Fruit fly (Drosophila melanogaster) whole organism, adult: ENCODE measurements around the gene PIG-B.

Source experiments
- CG11617 ChIP-seq: fragments of 200-800 bp; sonication (Bioruptor generic); optimal IDR thresholded peaks from 2 replicates; lab custom pipeline; 2017; ENCODE audit warnings: mild to moderate bottlenecking, missing biosample characterization, missing genetic modification reagents, missing genetic modification characterization
- CG12768 ChIP-seq: fragments of 200-800 bp; sonication (Bioruptor generic); optimal IDR thresholded peaks from 2 replicates; lab custom pipeline; 2017; ENCODE audit warnings: missing biosample characterization, missing genetic modification characterization, mild to moderate bottlenecking, moderate library complexity, missing genetic modification reagents
- CG14711 ChIP-seq: fragments of 200-800 bp; sonication (Bioruptor generic); optimal IDR thresholded peaks from 2 replicates; lab custom pipeline; 2018; ENCODE audit warnings: missing biosample characterization, mild to moderate bottlenecking, missing genetic modification characterization, moderate library complexity
- CG1620 ChIP-seq: fragments of 200-800 bp; sonication (Bioruptor generic); optimal IDR thresholded peaks from 2 replicates; lab custom pipeline; 2016; ENCODE audit warnings: missing biosample characterization, missing genetic modification characterization
- CG33017 ChIP-seq: fragments of 200-800 bp; sonication (Bioruptor generic); optimal IDR thresholded peaks from 2 replicates; lab custom pipeline; 2018; ENCODE audit warnings: missing biosample characterization, mild to moderate bottlenecking, missing genetic modification characterization, moderate library complexity
- CG5204 ChIP-seq: fragments of 200-800 bp; sonication (Bioruptor generic); optimal IDR thresholded peaks from 2 replicates; lab custom pipeline; 2016; ENCODE audit warnings: missing biosample characterization, missing genetic modification characterization
- CG7045 ChIP-seq: fragments of 200-800 bp; sonication (Bioruptor generic); optimal IDR thresholded peaks from 2 replicates; lab custom pipeline; 2017; ENCODE audit warnings: missing biosample characterization, mild to moderate bottlenecking, missing genetic modification characterization
- CG7101 ChIP-seq: fragments of 200-800 bp; sonication (Bioruptor generic); optimal IDR thresholded peaks from 2 replicates; lab custom pipeline; 2018; ENCODE audit warnings: missing biosample characterization, mild to moderate bottlenecking, missing genetic modification characterization, moderate library complexity
- Clk ChIP-seq: fragments of 200-800 bp; sonication (Bioruptor generic); optimal IDR thresholded peaks from 2 replicates; lab custom pipeline; 2017; ENCODE audit warnings: missing biosample characterization, missing genetic modification characterization
- Crg-1 ChIP-seq: fragments of 200-800 bp; sonication (Bioruptor generic); optimal IDR thresholded peaks from 2 replicates; lab custom pipeline; 2016; ENCODE audit warnings: missing biosample characterization, missing genetic modification characterization
- Hr96 ChIP-seq: fragments of 200-800 bp; sonication (Bioruptor generic); optimal IDR thresholded peaks from 2 replicates; lab custom pipeline; 2016; ENCODE audit warnings: missing biosample characterization, missing genetic modification characterization
- Mnt ChIP-seq: fragments of 200-800 bp; sonication (Bioruptor generic); optimal IDR thresholded peaks from 2 replicates; lab custom pipeline; 2016; ENCODE audit warnings: missing biosample characterization, mild to moderate bottlenecking, missing genetic modification characterization
- bab1 ChIP-seq: fragments of 200-800 bp; sonication (Bioruptor generic); optimal IDR thresholded peaks from 3 replicates; lab custom pipeline; 2019; ENCODE audit warnings: missing biosample characterization, mild to moderate bottlenecking, missing genetic modification characterization, moderate library complexity
- cic ChIP-seq: fragments of 200-800 bp; sonication (Bioruptor generic); optimal IDR thresholded peaks from 2 replicates; lab custom pipeline; 2017; ENCODE audit warnings: missing biosample characterization, mild to moderate bottlenecking, missing genetic modification characterization, moderate library complexity
- cnc ChIP-seq, 2 experiments: fragments of >200 bp; optimal IDR thresholded peaks; 2 replicates each; lab custom pipeline; 2017
- kay ChIP-seq: fragments of 200-800 bp; sonication (Bioruptor generic); peaks from one replicate; lab custom pipeline; 2016; ENCODE audit warnings: missing biosample characterization, missing genetic modification characterization, borderline replicate concordance
- ovo ChIP-seq: fragments of 200-800 bp; sonication (Bioruptor generic); optimal IDR thresholded peaks from 2 replicates; lab custom pipeline; 2016; ENCODE audit warnings: missing biosample characterization, missing genetic modification characterization
- pad ChIP-seq: fragments of 200-800 bp; sonication (Bioruptor generic); optimal IDR thresholded peaks from 3 replicates; lab custom pipeline; 2017; ENCODE audit warnings: missing biosample characterization, missing genetic modification characterization, mild to moderate bottlenecking, moderate library complexity, missing genetic modification reagents
- tj ChIP-seq: fragments of 200-800 bp; sonication (Bioruptor generic); optimal IDR thresholded peaks from 3 replicates; lab custom pipeline; 2017; ENCODE audit warnings: missing biosample characterization, mild to moderate bottlenecking, missing genetic modification characterization, moderate library complexity
- toe ChIP-seq: fragments of 200-800 bp; sonication (Bioruptor generic); optimal IDR thresholded peaks from 2 replicates; lab custom pipeline; 2016; ENCODE audit warnings: missing biosample characterization, missing genetic modification characterization

PIG-B gene

DNA sequence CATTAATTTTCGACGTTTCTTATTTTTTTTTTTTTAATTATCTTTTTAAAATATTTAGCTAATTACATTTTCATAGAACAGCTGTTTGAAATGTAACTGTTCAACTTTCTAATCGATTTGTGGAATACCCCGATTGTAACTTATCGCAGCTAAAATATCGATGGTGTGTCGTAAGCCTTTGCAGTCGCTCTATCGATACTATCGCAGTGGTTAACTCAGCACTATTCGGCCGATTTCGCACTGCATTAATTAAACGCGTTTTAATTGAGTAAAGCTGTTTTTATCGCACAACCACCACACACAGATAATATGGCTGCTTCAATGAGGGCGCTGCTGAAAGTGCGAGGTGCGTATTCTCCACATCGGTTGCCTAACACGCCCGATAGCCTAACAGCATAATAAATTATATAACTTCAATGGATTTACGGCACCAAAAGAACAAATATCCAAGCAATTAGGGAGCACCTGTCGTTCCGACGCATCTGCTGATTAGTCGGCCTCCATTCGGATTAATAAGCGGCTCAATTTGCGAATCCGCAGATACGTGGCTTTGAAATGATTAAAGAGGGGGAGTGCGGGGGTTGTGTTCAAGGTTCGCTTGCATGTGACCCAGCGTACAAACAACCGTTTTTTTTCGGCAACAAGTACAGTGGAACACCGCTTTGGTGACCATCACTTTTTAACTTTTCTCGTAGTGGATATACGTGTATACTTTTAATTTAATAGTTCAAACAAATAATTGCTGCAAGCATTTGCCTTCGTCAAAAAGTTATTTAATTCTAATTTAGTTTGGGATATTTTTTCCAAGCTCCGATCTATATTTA, 3.2 kb downstream of the PIG-B start, which contains the start of gene Scsalpha1:
Gene Scsalpha1, plus strand, starts transcription at position 202 of the 824 bp plus-strand sequence.
- TF ChIP-seq Mnt (GFP tag; lab: Kevin White, UChicago) (peak; percentile 65), toe (GFP tag; lab: Kevin White, UChicago) (no peak), tj (GFP tag; lab: Kevin White, UChicago) (peak; percentile 23), Hr96 (GFP tag; lab: Kevin White, UChicago) (no peak), ovo (GFP tag; lab: Kevin White, UChicago) (peak; percentile 14), CG12768 (GFP tag; lab: Kevin White, UChicago) (peak; percentile 76), CG5204 (GFP tag; lab: Kevin White, UChicago) (no peak), CG33017 (no peak), Crg-1 (GFP tag; lab: Kevin White, UChicago) (peak; percentile 19), CG7045 (GFP tag; lab: Kevin White, UChicago) (peak; percentile 8), bab1 (GFP tag; lab: Kevin White, UChicago) (peak; percentile 31), CG7101 (tag; lab: Kevin White, UChicago) (peak; percentile 4), CG14711 (no peak), CG1620 (peak; percentile 53), kay (GFP tag; lab: Kevin White, UChicago) (no peak), cnc (optimal IDR thresholded peaks at IDR 0.05; lab: Kevin White, UChicago) (no peak), Clk (GFP tag; lab: Kevin White, UChicago) (no peak), CG11617 (GFP tag; lab: Kevin White, UChicago) (peak; percentile 48), pad (GFP tag; lab: Kevin White, UChicago) (no peak), cic (GFP tag; lab: Kevin White, UChicago) (peak; percentile 73)

DNA sequence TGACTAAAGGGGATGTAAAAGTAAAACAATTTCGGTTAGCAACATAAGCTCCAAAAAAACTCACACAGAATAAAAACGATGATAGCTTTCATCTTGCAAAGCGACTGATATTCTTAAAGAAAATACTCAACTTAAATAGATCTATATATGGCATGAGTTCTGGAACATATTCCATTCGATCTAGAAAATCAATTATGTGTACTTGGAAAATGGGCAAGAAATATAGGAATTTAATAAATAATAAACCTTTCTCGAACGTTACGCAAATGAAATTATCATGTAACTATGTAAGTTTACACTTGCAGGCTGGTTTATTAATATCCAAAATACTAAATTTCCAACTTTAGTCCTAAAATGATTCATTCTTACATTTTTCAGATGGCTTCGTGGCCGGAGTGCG, 5.2 kb downstream of the PIG-B start, which contains the start of gene Acp63F:
Gene Acp63F, minus strand, starts transcription at position 101 of the 400 bp plus-strand sequence.
- no peak for TF ChIP-seq CG1620
- no peak for TF ChIP-seq bab1 (GFP tag; lab: Kevin White, UChicago)
- TF ChIP-seq CG5204 (GFP tag; lab: Kevin White, UChicago), result no peak
- no peak for TF ChIP-seq pad (GFP tag; lab: Kevin White, UChicago)
- TF ChIP-seq Mnt (GFP tag; lab: Kevin White, UChicago), result no peak
- no peak for TF ChIP-seq CG33017
- TF ChIP-seq CG12768 (GFP tag; lab: Kevin White, UChicago), result no peak
- no peak for TF ChIP-seq cnc (optimal IDR thresholded peaks at IDR 0.05; lab: Kevin White, UChicago)
- TF ChIP-seq kay (GFP tag; lab: Kevin White, UChicago), result no peak
- TF ChIP-seq Clk (GFP tag; lab: Kevin White, UChicago), result no peak
- TF ChIP-seq tj (GFP tag; lab: Kevin White, UChicago), result no peak
- TF ChIP-seq Crg-1 (GFP tag; lab: Kevin White, UChicago), result no peak
- no peak for TF ChIP-seq CG14711
- no peak for TF ChIP-seq ovo (GFP tag; lab: Kevin White, UChicago)
- no peak for TF ChIP-seq cic (GFP tag; lab: Kevin White, UChicago)
- TF ChIP-seq Hr96 (GFP tag; lab: Kevin White, UChicago), result no peak
- TF ChIP-seq CG11617 (GFP tag; lab: Kevin White, UChicago), result no peak
- no peak for TF ChIP-seq CG7045 (GFP tag; lab: Kevin White, UChicago)
- TF ChIP-seq toe (GFP tag; lab: Kevin White, UChicago), result no peak

DNA sequence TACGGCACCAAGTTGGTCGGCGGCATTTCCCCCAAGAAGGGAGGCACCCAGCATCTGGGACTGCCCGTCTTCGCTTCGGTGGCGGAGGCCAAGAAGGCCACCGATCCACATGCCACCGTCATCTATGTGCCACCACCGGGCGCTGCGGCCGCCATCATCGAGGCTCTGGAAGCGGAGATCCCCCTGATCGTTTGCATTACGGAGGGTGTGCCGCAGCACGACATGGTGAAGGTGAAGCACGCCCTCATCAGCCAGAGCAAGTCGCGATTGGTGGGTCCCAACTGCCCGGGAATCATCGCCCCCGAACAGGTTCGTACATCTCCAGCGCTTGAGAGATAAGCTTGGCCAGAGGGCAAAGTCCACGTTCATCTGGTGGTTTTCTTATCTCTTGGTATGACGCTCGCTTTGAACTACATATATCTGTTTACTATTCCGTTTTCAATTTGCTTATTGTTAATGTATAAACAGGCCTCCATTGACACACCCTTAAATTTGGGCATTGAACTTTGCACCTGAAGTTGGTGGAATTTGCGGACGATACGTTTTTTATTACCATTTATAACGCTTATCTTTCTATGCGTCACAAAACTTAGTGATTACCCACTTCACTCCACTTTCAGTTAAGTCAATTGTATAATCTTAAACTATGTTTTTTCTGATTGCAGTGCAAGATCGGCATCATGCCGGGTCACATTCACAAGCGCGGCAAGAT, 5.9 kb downstream of the PIG-B start:
- no peak for TF ChIP-seq CG14711
- no peak for TF ChIP-seq bab1 (GFP tag; lab: Kevin White, UChicago)
- TF ChIP-seq CG1620, result no peak
- no peak for TF ChIP-seq toe (GFP tag; lab: Kevin White, UChicago)
- no peak for TF ChIP-seq CG33017
- no peak for TF ChIP-seq Mnt (GFP tag; lab: Kevin White, UChicago)
- TF ChIP-seq CG7101 (tag; lab: Kevin White, UChicago), result no peak
- no peak for TF ChIP-seq ovo (GFP tag; lab: Kevin White, UChicago)
- peak; percentile 9 for TF ChIP-seq CG11617 (GFP tag; lab: Kevin White, UChicago)
- TF ChIP-seq CG12768 (GFP tag; lab: Kevin White, UChicago), result peak; percentile 78
- no peak for TF ChIP-seq kay (GFP tag; lab: Kevin White, UChicago)
- no peak for TF ChIP-seq cnc (optimal IDR thresholded peaks at IDR 0.05; lab: Kevin White, UChicago)
- no peak for TF ChIP-seq pad (GFP tag; lab: Kevin White, UChicago)
- no peak for TF ChIP-seq CG5204 (GFP tag; lab: Kevin White, UChicago)
- no peak for TF ChIP-seq Clk (GFP tag; lab: Kevin White, UChicago)
- TF ChIP-seq Hr96 (GFP tag; lab: Kevin White, UChicago), result peak; percentile 9
- no peak for TF ChIP-seq Crg-1 (GFP tag; lab: Kevin White, UChicago)
- peak; percentile 70 for TF ChIP-seq cic (GFP tag; lab: Kevin White, UChicago)
- peak; percentile 8 for TF ChIP-seq CG7045 (GFP tag; lab: Kevin White, UChicago)
- TF ChIP-seq tj (GFP tag; lab: Kevin White, UChicago), result no peak

DNA sequence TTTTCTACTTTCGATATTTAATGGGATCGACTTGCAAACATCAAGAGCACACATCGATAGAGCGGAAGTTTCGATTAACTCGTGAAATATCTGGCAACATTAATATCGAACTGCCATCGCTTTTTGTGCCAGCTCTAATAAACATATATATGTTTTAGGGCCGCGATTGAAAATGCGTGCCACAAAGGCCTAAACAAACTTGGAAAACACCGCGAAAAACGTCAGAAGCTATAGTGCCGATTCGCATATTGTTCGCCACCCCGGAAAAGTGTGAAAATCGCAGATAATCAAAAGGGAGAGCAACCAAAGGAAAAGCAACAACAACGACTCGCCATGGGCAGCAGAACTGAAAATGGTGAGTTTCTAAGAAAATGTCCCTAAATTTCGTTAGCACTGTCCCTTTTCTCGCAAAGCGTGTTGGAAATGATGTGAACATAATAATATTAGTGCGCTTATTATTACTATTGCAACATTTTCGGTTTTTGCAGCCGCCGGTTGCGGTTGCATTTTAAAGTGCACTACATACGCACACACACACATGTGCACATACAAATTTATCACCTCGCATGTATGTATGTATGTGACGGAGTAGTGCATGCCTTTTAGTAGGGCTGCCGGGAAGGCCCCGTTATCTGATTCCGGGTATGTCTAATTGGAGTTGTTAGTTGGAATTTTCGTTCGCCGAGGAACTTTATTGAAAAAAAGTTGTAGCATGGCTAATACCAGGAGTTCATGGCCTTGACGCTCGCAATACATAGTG, 7.7 kb downstream of the PIG-B start, which contains the start of gene enc:
Gene enc, plus strand, starts transcription at position 114 of the 760 bp plus-strand sequence.
- TF ChIP-seq CG11617 (GFP tag; lab: Kevin White, UChicago), result peak; percentile 32
- no peak for TF ChIP-seq CG7045 (GFP tag; lab: Kevin White, UChicago)
- TF ChIP-seq Crg-1 (GFP tag; lab: Kevin White, UChicago), result no peak
- TF ChIP-seq Hr96 (GFP tag; lab: Kevin White, UChicago), result no peak
- TF ChIP-seq toe (GFP tag; lab: Kevin White, UChicago), result peak; percentile 32
- no peak for TF ChIP-seq bab1 (GFP tag; lab: Kevin White, UChicago)
- peak; percentile 1 for TF ChIP-seq CG1620
- peak; percentile 19 for TF ChIP-seq Mnt (GFP tag; lab: Kevin White, UChicago)
